Worm (Caenorhabditis elegans) whole organism, young adult: Measurements from ENCODE around the gene ZK377.15.

ENCODE experiments used
- B0019.2 ChIP-seq: fragments of 200-800 bp; sonication (Bioruptor generic); conservative IDR thresholded peaks from 2 replicates; pipeline ENCODE4 v1.3.6; 2022; ENCODE audit warnings: missing genetic modification reagents, missing genetic modification characterization, missing compliant biosample characterization
- attf-5 ChIP-seq: fragments of 200-800 bp; sonication (Bioruptor generic); optimal IDR thresholded peaks from 2 replicates; lab custom pipeline; 2018; ENCODE audit warnings: mild to moderate bottlenecking, missing genetic modification characterization, missing compliant biosample characterization
- ccch-3 ChIP-seq: fragments of 200-800 bp; sonication (Bioruptor generic); optimal IDR thresholded peaks from 2 replicates; lab custom pipeline; 2018; ENCODE audit warnings: mild to moderate bottlenecking, missing genetic modification characterization, missing compliant biosample characterization
- hsf-1 ChIP-seq: fragments of 200-800 bp; sonication (Bioruptor generic); IDR thresholded peaks from 2 replicates; pipeline ENCODE4 v1.3.6; 2022; ENCODE audit warnings: missing genetic modification reagents, missing genetic modification characterization, missing compliant biosample characterization
- madf-10 ChIP-seq: sonication (generic microtip); optimal IDR thresholded peaks from 2 replicates; lab custom pipeline; 2016; ENCODE audit warnings: mild to moderate bottlenecking, missing genetic modification characterization, missing compliant biosample characterization
- madf-6 ChIP-seq: fragments of 200-800 bp; sonication (Bioruptor generic); IDR thresholded peaks from 2 replicates; pipeline ENCODE4 v1.3.6; 2022; ENCODE audit warnings: missing genetic modification reagents, missing genetic modification characterization, missing compliant biosample characterization
- mel-28 ChIP-seq: sonication (generic microtip); optimal IDR thresholded peaks from 2 replicates; lab custom pipeline; 2016; ENCODE audit warnings: borderline replicate concordance, mild to moderate bottlenecking, missing genetic modification characterization, missing compliant biosample characterization
- mxl-1 ChIP-seq: sonication (generic microtip); optimal IDR thresholded peaks from 2 replicates; lab custom pipeline; 2016; ENCODE audit warnings: missing genetic modification characterization, missing compliant biosample characterization
- pha-4 ChIP-seq: fragments of 150-350 bp; sonication (generic microtip); optimal IDR thresholded peaks from 2 replicates; lab custom pipeline; 2014; ENCODE audit warnings: missing biosample characterization, missing genetic modification reagents, missing genetic modification characterization
- snpc-4 ChIP-seq, 5 experiments: fragments of 150-350 bp in 1 of 5; sonication (generic microtip) in 4 of 5; optimal IDR thresholded peaks; 2 replicates each; lab custom pipeline; 2014 to 2018; ENCODE audit warnings: missing genetic modification characterization in 5 of 5, missing biosample characterization in 3 of 5, antibody characterized with exemption in 2 of 5, mild to moderate bottlenecking in 2 of 5, missing compliant biosample characterization in 2 of 5, missing genotype in 2 of 5, moderate library complexity in 2 of 5, missing genetic modification reagents in 1 of 5

ce11 chrX:3488074-3488688, 22.5 kb upstream of the ZK377.15 start:
- no peak for TF ChIP-seq pha-4 (tag; lab: Kevin White, UChicago)
- TF ChIP-seq ccch-3 = no peak
- TF ChIP-seq mel-28 (tag; lab: Kevin White, UChicago) = no peak
- no peak for TF ChIP-seq madf-6 (GFP tag; lab: Robert Waterston, UW)
- no peak for TF ChIP-seq madf-10 (tag; lab: Kevin White, UChicago)
- no peak for TF ChIP-seq B0019.2
- no peak for TF ChIP-seq attf-5 (GFP tag; lab: Kevin White, UChicago)
- no peak for TF ChIP-seq snpc-4 (GFP tag; optimal IDR thresholded peaks at IDR 0.05; lab: Kevin White, UChicago)
- TF ChIP-seq snpc-4 (tag; optimal IDR thresholded peaks at IDR 0.05; lab: Kevin White, UChicago) = no peak
- TF ChIP-seq hsf-1 = no peak
- TF ChIP-seq mxl-1 (tag; lab: Kevin White, UChicago) = no peak
